Worm (Caenorhabditis elegans) whole organism, L1 larva: ENCODE results near the gene F23A7.3.

Source experiments
- F16B12.6 ChIP-seq: fragments of 150-350 bp; optimal IDR thresholded peaks from 2 replicates; lab custom pipeline; 2014; ENCODE audit warnings: missing biosample characterization, missing genetic modification characterization
- Y116A8C.19 ChIP-seq: sonication (generic microtip); optimal IDR thresholded peaks from 2 replicates; lab custom pipeline; 2016; ENCODE audit warnings: missing compliant biosample characterization, missing genetic modification characterization, borderline replicate concordance
- aly-2 ChIP-seq: fragments of 150-350 bp; optimal IDR thresholded peaks from 2 replicates; lab custom pipeline; 2014; ENCODE audit warnings: missing biosample characterization, missing genetic modification characterization
- ceh-63 ChIP-seq: fragments of 200-800 bp; sonication (Bioruptor generic); optimal IDR thresholded peaks from 2 replicates; lab custom pipeline; 2018; ENCODE audit warnings: mild to moderate bottlenecking, missing genetic modification characterization, missing compliant biosample characterization
- ceh-8 ChIP-seq: fragments of 200-800 bp; sonication (Bioruptor generic); optimal IDR thresholded peaks from 2 replicates; lab custom pipeline; 2018; ENCODE audit warnings: mild to moderate bottlenecking, missing genetic modification characterization, moderate library complexity, missing compliant biosample characterization
- ceh-82 ChIP-seq, 3 experiments: fragments of 150-350 bp in 1 of 3; sonication (generic microtip) in 2 of 3; optimal IDR thresholded peaks; 2 replicates each; lab custom pipeline; 2014 to 2017; ENCODE audit warnings: missing biosample characterization in 3 of 3, missing genetic modification characterization in 3 of 3
- ces-1 ChIP-seq: fragments of 150-350 bp; optimal IDR thresholded peaks from 2 replicates; lab custom pipeline; 2014; ENCODE audit warnings: missing biosample characterization, missing genetic modification reagents, missing genetic modification characterization
- dpl-1 ChIP-seq, 3 experiments: fragments of 150-350 bp in 2 of 3; sonication (generic microtip) in 1 of 3; optimal IDR thresholded peaks; 2 replicates each; lab custom pipeline; 2014 to 2017; ENCODE audit warnings: missing biosample characterization in 3 of 3, missing genetic modification characterization in 3 of 3, missing genetic modification reagents in 3 of 3
- dsc-1 ChIP-seq: sonication (generic microtip); optimal IDR thresholded peaks from 2 replicates; lab custom pipeline; 2016; ENCODE audit warnings: mild to moderate bottlenecking, missing genetic modification characterization, missing compliant biosample characterization
- efl-1 ChIP-seq, 4 experiments: fragments of 150-350 bp; optimal IDR thresholded peaks in 3 of 4; peaks in 1 of 4; 1 replicate in 1 of 4; 2 replicates in 3 of 4; lab custom pipeline; 2014; ENCODE audit warnings: missing biosample characterization in 2 of 4, missing genetic modification characterization in 2 of 4, missing genetic modification reagents in 2 of 4
- efl-3 ChIP-seq: fragments of 200-800 bp; sonication (Bioruptor generic); optimal IDR thresholded peaks from 2 replicates; lab custom pipeline; 2018; ENCODE audit warnings: mild to moderate bottlenecking, missing genetic modification characterization, missing compliant biosample characterization
- egl-13 ChIP-seq: sonication (generic microtip); optimal IDR thresholded peaks from 2 replicates; lab custom pipeline; 2016; ENCODE audit warnings: missing genotype, missing genetic modification reagents, missing genetic modification characterization, missing compliant biosample characterization
- egl-27 ChIP-seq, 2 experiments: fragments of 150-350 bp in 1 of 2; sonication (generic microtip); optimal IDR thresholded peaks; 3 replicates each; lab custom pipeline; 2017 to 2018; ENCODE audit warnings: missing biosample characterization in 2 of 2, missing genetic modification characterization in 2 of 2, missing genetic modification reagents in 2 of 2
- fkh-10 ChIP-seq: sonication (generic microtip); optimal IDR thresholded peaks from 2 replicates; lab custom pipeline; 2017; ENCODE audit warnings: missing biosample characterization, missing genetic modification reagents, missing genetic modification characterization
- fkh-8 ChIP-seq: sonication (generic microtip); optimal IDR thresholded peaks from 2 replicates; lab custom pipeline; 2016; ENCODE audit warnings: mild to moderate bottlenecking, missing genetic modification characterization, missing compliant biosample characterization
- fos-1 ChIP-seq: fragments of 150-350 bp; optimal IDR thresholded peaks from 2 replicates; lab custom pipeline; 2014; ENCODE audit warnings: missing biosample characterization, missing genetic modification characterization
- hlh-17 ChIP-seq: fragments of 200-800 bp; sonication (Bioruptor generic); optimal IDR thresholded peaks from 2 replicates; lab custom pipeline; 2018; ENCODE audit warnings: missing genetic modification characterization, mild to moderate bottlenecking, missing compliant biosample characterization, moderate library complexity, borderline replicate concordance
- hlh-4 ChIP-seq: sonication (generic microtip); optimal IDR thresholded peaks from 2 replicates; lab custom pipeline; 2016; ENCODE audit warnings: mild to moderate bottlenecking, missing genetic modification characterization, missing compliant biosample characterization
- lin-14 ChIP-seq: fragments of 200-800 bp; sonication (Bioruptor generic); optimal IDR thresholded peaks from 2 replicates; lab custom pipeline; 2018; ENCODE audit warnings: mild to moderate bottlenecking, missing genetic modification characterization, moderate library complexity, missing compliant biosample characterization
- lin-35 ChIP-seq, 2 experiments: fragments of 150-350 bp; optimal IDR thresholded peaks; 2 replicates each; lab custom pipeline; 2014; ENCODE audit warnings: missing biosample characterization in 2 of 2, missing genetic modification characterization in 2 of 2, missing genetic modification reagents in 2 of 2
- lir-3 ChIP-seq: sonication (generic microtip); optimal IDR thresholded peaks from 2 replicates; lab custom pipeline; 2016; ENCODE audit warnings: mild to moderate bottlenecking, missing genetic modification characterization, moderate library complexity, missing compliant biosample characterization; ENCODE audit not compliant: poor library complexity
- lsy-2 ChIP-seq, 2 experiments: fragments of 150-350 bp; optimal IDR thresholded peaks; 2 replicates each; lab custom pipeline; 2014; ENCODE audit warnings: missing biosample characterization in 2 of 2, missing genetic modification characterization in 2 of 2
- mab-9 ChIP-seq: fragments of 200-800 bp; sonication (Bioruptor generic); IDR thresholded peaks from 2 replicates; pipeline ENCODE4 v1.3.6; 2022; ENCODE audit warnings: missing genetic modification reagents, missing genetic modification characterization, missing compliant biosample characterization
- mdl-1 ChIP-seq, 2 experiments: fragments of 150-350 bp; optimal IDR thresholded peaks; 2 replicates each; lab custom pipeline; 2014 to 2017; ENCODE audit warnings: missing biosample characterization in 2 of 2, missing genetic modification characterization in 2 of 2, inconsistent platforms in 1 of 2
- mep-1 ChIP-seq: fragments of 150-350 bp; optimal IDR thresholded peaks from 2 replicates; lab custom pipeline; 2014; ENCODE audit warnings: missing biosample characterization, missing genetic modification characterization
- nhr-11 ChIP-seq: fragments of 150-350 bp; optimal IDR thresholded peaks from 2 replicates; lab custom pipeline; 2014; ENCODE audit warnings: missing biosample characterization, missing genetic modification characterization
- nhr-19 ChIP-seq: fragments of 200-800 bp; sonication (Bioruptor generic); conservative IDR thresholded peaks from 2 replicates; pipeline ENCODE4 v1.3.6; 2022; ENCODE audit warnings: missing genetic modification characterization, missing compliant biosample characterization
- nhr-20 ChIP-seq: sonication (generic microtip); optimal IDR thresholded peaks from 2 replicates; lab custom pipeline; 2016; ENCODE audit warnings: mild to moderate bottlenecking, missing genetic modification characterization, missing compliant biosample characterization
- nhr-237 ChIP-seq: fragments of 150-350 bp; optimal IDR thresholded peaks from 2 replicates; lab custom pipeline; 2014; ENCODE audit warnings: missing biosample characterization, missing genetic modification characterization
- nhr-47 ChIP-seq: sonication (generic microtip); optimal IDR thresholded peaks from 2 replicates; lab custom pipeline; 2016; ENCODE audit warnings: mild to moderate bottlenecking, missing genetic modification characterization, moderate library complexity, missing compliant biosample characterization
- nhr-71 ChIP-seq: sonication (generic microtip); optimal IDR thresholded peaks from 2 replicates; lab custom pipeline; 2016; ENCODE audit warnings: mild to moderate bottlenecking, missing genetic modification characterization, moderate library complexity, missing compliant biosample characterization
- nhr-76 ChIP-seq: sonication (generic microtip); optimal IDR thresholded peaks from 2 replicates; lab custom pipeline; 2017; ENCODE audit warnings: missing biosample characterization, missing genetic modification characterization
- nhr-84 ChIP-seq: sonication (generic microtip); optimal IDR thresholded peaks from 2 replicates; lab custom pipeline; 2017; ENCODE audit warnings: missing biosample characterization, missing genetic modification characterization
- nhr-85 ChIP-seq: sonication (generic microtip); peaks from one replicate; lab custom pipeline; 2016; ENCODE audit warnings: missing genetic modification characterization, inconsistent platforms, missing compliant biosample characterization
- pqm-1 ChIP-seq: sonication (generic microtip); optimal IDR thresholded peaks from 3 replicates; lab custom pipeline; 2017; ENCODE audit warnings: missing biosample characterization, missing genetic modification characterization
- snu-23 ChIP-seq: sonication (generic microtip); optimal IDR thresholded peaks from 2 replicates; lab custom pipeline; 2016; ENCODE audit warnings: missing genetic modification characterization, missing compliant biosample characterization
- sup-37 ChIP-seq: fragments of 200-800 bp; sonication (Bioruptor generic); optimal IDR thresholded peaks from 2 replicates; lab custom pipeline; 2018; ENCODE audit warnings: mild to moderate bottlenecking, missing genetic modification characterization, missing compliant biosample characterization
- swsn-7 ChIP-seq: sonication (generic microtip); optimal IDR thresholded peaks from 2 replicates; lab custom pipeline; 2016; ENCODE audit warnings: missing genetic modification characterization, missing compliant biosample characterization
- tbx-2 ChIP-seq: sonication (generic microtip); optimal IDR thresholded peaks from 2 replicates; lab custom pipeline; 2016; ENCODE audit warnings: missing genetic modification characterization, missing compliant biosample characterization
- unc-30 ChIP-seq: sonication (generic microtip); optimal IDR thresholded peaks from 2 replicates; lab custom pipeline; 2017; ENCODE audit warnings: missing biosample characterization, missing genetic modification characterization
- unc-86 ChIP-seq: sonication (generic microtip); optimal IDR thresholded peaks from 2 replicates; lab custom pipeline; 2016; ENCODE audit warnings: missing genetic modification characterization, missing compliant biosample characterization
- unc-98 ChIP-seq: fragments of 200-800 bp; sonication (Bioruptor generic); IDR thresholded peaks from 2 replicates; pipeline ENCODE4 v1.3.6; 2022; ENCODE audit warnings: missing genetic modification characterization, missing compliant biosample characterization
- vab-15 ChIP-seq: sonication (generic microtip); optimal IDR thresholded peaks from 2 replicates; lab custom pipeline; 2017; ENCODE audit warnings: missing genotype, mild to moderate bottlenecking, missing genetic modification characterization, missing compliant biosample characterization
- xbp-1 ChIP-seq: sonication (generic microtip); optimal IDR thresholded peaks from 2 replicates; lab custom pipeline; 2016; ENCODE audit warnings: missing genetic modification characterization, missing compliant biosample characterization
- zip-4 ChIP-seq: fragments of 200-800 bp; sonication (Bioruptor generic); optimal IDR thresholded peaks from 2 replicates; lab custom pipeline; 2018; ENCODE audit warnings: mild to moderate bottlenecking, missing genetic modification characterization, moderate library complexity, missing compliant biosample characterization
- ztf-11 ChIP-seq, 2 experiments: sonication (generic microtip); optimal IDR thresholded peaks; 2 replicates each; lab custom pipeline; 2016 to 2017; ENCODE audit warnings: missing genetic modification characterization in 2 of 2, missing biosample characterization in 1 of 2, missing compliant biosample characterization in 1 of 2

Gene F23A7.3

ce11 chrX:16217108-16217507, 2.7 kb upstream of the F23A7.3 start, which contains the start of gene F23A7.1:
Gene F23A7.1, plus strand, starts transcription at chrX:16217408.
- no peak for TF ChIP-seq sup-37
- TF ChIP-seq, all 84 proteins: peak for 0

ce11 chrX:16217749-16218148, 2.1 kb upstream of the F23A7.3 start:
- TF ChIP-seq nhr-85 (tag; lab: Kevin White, UChicago) (peak; percentile 1), Y116A8C.19 (tag; lab: Kevin White, UChicago) (no peak)

ce11 chrX:16218306-16218705, 1.5 kb upstream of the F23A7.3 start:
- peak; percentile 8 for TF ChIP-seq nhr-20 (tag; lab: Kevin White, UChicago)
- TF ChIP-seq ceh-63: no peak
- no peak for TF ChIP-seq unc-30 (tag; lab: Kevin White, UChicago)
- TF ChIP-seq nhr-47 (tag; lab: Kevin White, UChicago): peak; percentile 66
- TF ChIP-seq ces-1 (GFP tag; lab: Kevin White, UChicago): no peak
- peak; percentile 57 for TF ChIP-seq fkh-10 (GFP tag; lab: Kevin White, UChicago)
- no peak for TF ChIP-seq egl-27 (tag; optimal IDR thresholded peaks at IDR 0.05; lab: Kevin White, UChicago)
- peak; percentile 70 for TF ChIP-seq dsc-1 (tag; lab: Kevin White, UChicago)
- peak; percentile 41 for TF ChIP-seq unc-86 (tag; lab: Kevin White, UChicago)
- TF ChIP-seq ztf-11 (tag; optimal IDR thresholded peaks at IDR 0.05; lab: Kevin White, UChicago): no peak
- TF ChIP-seq nhr-84 (tag; lab: Kevin White, UChicago): no peak
- TF ChIP-seq nhr-76 (tag; lab: Kevin White, UChicago): no peak
- no peak for TF ChIP-seq hlh-17 (GFP tag; lab: Kevin White, UChicago)
- no peak for TF ChIP-seq zip-4 (GFP tag; lab: Kevin White, UChicago)
- peak; percentile 5 to 9 for TF ChIP-seq lin-35 (GFP tag; optimal IDR thresholded peaks at IDR 0.05; lab: Kevin White, UChicago)
- no peak for TF ChIP-seq nhr-237
- TF ChIP-seq nhr-19 (GFP tag; lab: Robert Waterston, UW): peak; percentile 8; the same call in 1 of the 2 replicates
- TF ChIP-seq unc-98 (GFP tag; lab: Robert Waterston, UW): no peak
- peak in 1 of 2 experiments; percentile 39 for TF ChIP-seq mdl-1 (tag; optimal IDR thresholded peaks at IDR 0.05; lab: Kevin White, UChicago)
- no peak for TF ChIP-seq pqm-1 (tag; lab: Kevin White, UChicago)
- no peak for TF ChIP-seq dpl-1 (GFP tag; optimal IDR thresholded peaks at IDR 0.05; lab: Kevin White, UChicago)
- TF ChIP-seq efl-3: no peak
- TF ChIP-seq efl-1 (optimal IDR thresholded peaks at IDR 0.05; lab: Kevin White, UChicago): peak; percentile 24 to 35
- TF ChIP-seq efl-1 (GFP tag; optimal IDR thresholded peaks at IDR 0.05 in 1 of 2; lab: Kevin White, UChicago): peak in 1 of 2 experiments; percentile 40
- TF ChIP-seq lsy-2 (tag; optimal IDR thresholded peaks at IDR 0.05; lab: Kevin White, UChicago): peak; percentile 31 to 42
- TF ChIP-seq fkh-8 (tag; lab: Kevin White, UChicago): peak; percentile 81
- TF ChIP-seq aly-2 (tag; lab: Kevin White, UChicago): no peak
- TF ChIP-seq tbx-2 (tag; lab: Kevin White, UChicago): no peak
- TF ChIP-seq nhr-11 (tag; lab: Kevin White, UChicago): no peak
- TF ChIP-seq lin-14 (GFP tag; lab: Kevin White, UChicago): peak; percentile 85
- peak; percentile 65 for TF ChIP-seq nhr-71 (tag; lab: Kevin White, UChicago)
- TF ChIP-seq fos-1: no peak
- peak; percentile 47 for TF ChIP-seq mep-1
- TF ChIP-seq swsn-7 (tag; lab: Kevin White, UChicago): peak; percentile 31
- no peak for TF ChIP-seq lir-3
- TF ChIP-seq F16B12.6: no peak
- peak; percentile 47 for TF ChIP-seq egl-13 (tag; lab: Kevin White, UChicago)
- TF ChIP-seq xbp-1 (tag; lab: Kevin White, UChicago): no peak
- peak; percentile 45 for TF ChIP-seq ceh-8 (GFP tag; lab: Kevin White, UChicago)
- peak; percentile 43 for TF ChIP-seq snu-23 (GFP tag; lab: Kevin White, UChicago)
- TF ChIP-seq ceh-82 (tag; optimal IDR thresholded peaks at IDR 0.05; lab: Kevin White, UChicago): peak in 2 of 3 experiments; percentile 39 to 41
- TF ChIP-seq nhr-85 (tag; lab: Kevin White, UChicago): no peak
- no peak for TF ChIP-seq mab-9 (GFP tag; lab: Robert Waterston, UW)
- TF ChIP-seq hlh-4: no peak
- no peak for TF ChIP-seq Y116A8C.19 (tag; lab: Kevin White, UChicago)
- no peak for TF ChIP-seq vab-15 (tag; lab: Kevin White, UChicago)
